Worm (Caenorhabditis elegans): ENCODE results near the gene sucg-1.

sucg-1 gene

DNA sequence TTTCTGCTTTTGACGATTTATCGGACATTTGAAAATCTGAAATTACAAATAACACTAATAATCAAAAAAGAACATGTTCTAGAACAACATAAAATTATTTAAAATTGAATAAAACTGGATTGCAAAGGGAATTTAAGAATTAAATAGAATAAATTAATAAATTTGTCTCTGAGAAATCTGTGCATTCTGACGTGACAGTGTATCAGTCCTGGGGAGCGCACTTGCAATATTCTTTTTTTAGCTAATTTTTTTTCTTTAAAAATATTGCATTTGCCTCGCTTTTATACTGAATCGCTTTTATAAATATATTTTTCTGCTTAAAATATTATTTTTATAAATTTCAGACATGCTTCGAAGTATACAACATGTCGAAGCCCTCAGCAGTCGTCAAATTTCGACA, 19.0 kb upstream of the sucg-1 start, which contains the start of the genes mrpl-1, emc-6 and mrps-24 (continued):
- TF ChIP-seq fos-1 (tag; optimal IDR thresholded peaks at IDR 0.05), result peak; percentile 51
- no peak for TF ChIP-seq nhr-21 (tag; optimal IDR thresholded peaks at IDR 0.05)
- TF ChIP-seq skn-1 (tag; optimal IDR thresholded peaks at IDR 0.05), result peak; percentile 56
- TF ChIP-seq nhr-11 (tag; optimal IDR thresholded peaks at IDR 0.05), result no peak
- peak; percentile 45 for TF ChIP-seq snpc-4 (tag; optimal IDR thresholded peaks at IDR 0.05)
- TF ChIP-seq lsy-2 (tag; optimal IDR thresholded peaks at IDR 0.05), result peak; percentile 48 to 83
- no peak for TF ChIP-seq peb-1 (tag; optimal IDR thresholded peaks at IDR 0.05)
- TF ChIP-seq gmeb-1 (tag; optimal IDR thresholded peaks at IDR 0.05), result peak; percentile 63
- no peak for TF ChIP-seq ceh-16 (tag; optimal IDR thresholded peaks at IDR 0.05)
- no peak for TF ChIP-seq zag-1 (tag; optimal IDR thresholded peaks at IDR 0.05)
- TF ChIP-seq aly-2 (tag; optimal IDR thresholded peaks at IDR 0.05), result no peak
- TF ChIP-seq nhr-129 (tag; optimal IDR thresholded peaks at IDR 0.05), result peak; percentile 13
- peak; percentile 50 for TF ChIP-seq nhr-25 (tag; optimal IDR thresholded peaks at IDR 0.05)

DNA sequence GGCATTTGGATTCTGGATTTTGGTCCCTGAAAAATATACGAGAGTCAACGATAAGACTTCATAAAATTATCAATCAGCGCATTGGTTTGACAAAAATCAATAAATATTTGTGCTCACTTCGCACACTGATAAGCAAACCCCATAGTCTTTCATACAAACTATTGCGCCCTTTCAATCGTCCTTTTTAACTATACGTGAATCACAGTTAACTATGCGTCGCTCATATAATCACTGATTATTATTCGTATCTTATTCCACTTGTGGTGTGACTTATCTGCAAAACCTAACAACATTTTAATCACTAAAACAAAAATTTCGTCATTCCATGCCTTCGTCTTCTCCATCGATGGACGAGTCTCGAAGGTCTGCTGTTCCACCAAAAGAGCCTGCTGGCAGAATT, 17.9 kb upstream of the sucg-1 start, which contains the start of gene nhr-8:
TSS of gene nhr-8 (plus strand) at position 160 of the 400 bp plus-strand sequence.
- TF ChIP-seq nhr-129 (tag; optimal IDR thresholded peaks at IDR 0.05) (peak; percentile 12), ceh-82 (tag; optimal IDR thresholded peaks at IDR 0.05) (no peak), crh-2 (tag; optimal IDR thresholded peaks at IDR 0.05) (peak; percentile 49), sma-9 (GFP tag; optimal IDR thresholded peaks at IDR 0.05) (peak; percentile 62), sma-9 (tag; optimal IDR thresholded peaks at IDR 0.05) (no peak), alr-1 (tag; optimal IDR thresholded peaks at IDR 0.05) (no peak), mab-5 (tag; optimal IDR thresholded peaks at IDR 0.05) (no peak), dmd-4 (tag; optimal IDR thresholded peaks at IDR 0.05) (no peak), fos-1 (tag; optimal IDR thresholded peaks at IDR 0.05) (peak; percentile 99), mdl-1 (tag; optimal IDR thresholded peaks at IDR 0.05) (no peak)

DNA sequence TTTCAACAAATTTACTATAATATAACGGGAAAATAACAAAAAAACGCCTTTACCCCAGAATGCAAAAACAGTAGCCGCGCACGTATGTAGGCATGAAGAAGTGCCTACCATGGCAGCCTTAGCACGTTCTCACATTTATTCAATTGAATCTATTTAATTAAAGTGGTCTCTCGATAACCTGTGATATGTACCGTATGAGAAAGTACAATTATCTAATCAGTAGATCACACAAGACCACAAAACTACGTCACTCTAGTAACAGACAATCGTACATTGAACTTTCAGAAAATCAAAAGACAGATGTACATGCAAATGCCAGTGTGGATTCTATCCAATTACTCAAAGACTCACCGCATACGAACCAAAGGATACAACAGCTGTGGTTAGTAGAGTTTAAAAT, 16.5 kb upstream of the sucg-1 start:
- TF ChIP-seq ztf-4 (tag; optimal IDR thresholded peaks at IDR 0.05) (no peak), sem-4 (tag; optimal IDR thresholded peaks at IDR 0.05) (no peak), sma-3 (GFP tag; optimal IDR thresholded peaks at IDR 0.05) (no peak), nhr-25 (tag; optimal IDR thresholded peaks at IDR 0.05) (no peak), mdl-1 (tag; optimal IDR thresholded peaks at IDR 0.05) (no peak), egl-27 (tag; optimal IDR thresholded peaks at IDR 0.05) (no peak), unc-39 (tag; optimal IDR thresholded peaks at IDR 0.05) (no peak), lsy-2 (tag; optimal IDR thresholded peaks at IDR 0.05) (no peak), ZK546.5 (tag; optimal IDR thresholded peaks at IDR 0.05) (no peak), lin-13 (GFP tag; optimal IDR thresholded peaks at IDR 0.05) (no peak), peb-1 (tag; optimal IDR thresholded peaks at IDR 0.05) (no peak), unc-62 (GFP tag; optimal IDR thresholded peaks at IDR 0.05) (no peak), aly-2 (tag; optimal IDR thresholded peaks at IDR 0.05) (no peak), ceh-16 (tag; optimal IDR thresholded peaks at IDR 0.05) (no peak), lin-11 (tag; optimal IDR thresholded peaks at IDR 0.05) (no peak), mab-5 (tag; optimal IDR thresholded peaks at IDR 0.05) (no peak)

DNA sequence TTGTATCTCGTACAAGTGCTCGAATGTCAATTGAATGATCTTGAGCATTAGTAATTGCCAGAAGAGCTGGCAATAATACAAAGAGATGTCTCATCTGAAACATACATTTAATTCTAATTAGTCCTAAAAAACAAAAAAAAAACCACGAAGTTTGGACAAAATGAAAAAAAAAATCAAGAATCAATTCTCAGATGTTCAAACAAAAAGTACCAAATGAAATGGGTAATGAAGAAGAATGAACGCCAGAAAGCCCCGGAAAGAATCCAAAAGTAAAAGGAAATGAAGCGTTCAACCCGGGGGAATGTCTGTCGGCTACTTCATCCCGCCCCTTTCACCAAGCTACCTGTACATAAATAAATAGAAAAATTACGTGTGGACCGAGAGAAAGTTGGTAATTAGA, 10.8 kb upstream of the sucg-1 start, which contains the start of gene F33D4.6:
TSS of gene F33D4.6 (minus strand) at position 101 of the 400 bp plus-strand sequence.
- TF ChIP-seq lin-11 (tag; optimal IDR thresholded peaks at IDR 0.05) (no peak), nhr-11 (tag; optimal IDR thresholded peaks at IDR 0.05) (no peak), elt-1 (tag; optimal IDR thresholded peaks at IDR 0.05) (no peak), R02D3.7 (tag; optimal IDR thresholded peaks at IDR 0.05) (no peak), unc-39 (tag; optimal IDR thresholded peaks at IDR 0.05) (no peak), ZK546.5 (tag; optimal IDR thresholded peaks at IDR 0.05) (no peak), crh-2 (tag; optimal IDR thresholded peaks at IDR 0.05) (no peak), sem-4 (tag; optimal IDR thresholded peaks at IDR 0.05) (no peak), sma-9 (GFP tag; optimal IDR thresholded peaks at IDR 0.05) (no peak), sma-9 (tag; optimal IDR thresholded peaks at IDR 0.05) (no peak), lin-13 (GFP tag; optimal IDR thresholded peaks at IDR 0.05) (no peak), fos-1 (tag; optimal IDR thresholded peaks at IDR 0.05) (no peak)

- TF ChIP-seq unc-55 (GFP tag; optimal IDR thresholded peaks at IDR 0.05) (no peak), crh-2 (tag; optimal IDR thresholded peaks at IDR 0.05) (no peak), Y55F3AM.14 (GFP tag; optimal IDR thresholded peaks at IDR 0.05) (no peak), lin-39 (tag; optimal IDR thresholded peaks at IDR 0.05) (no peak), sma-3 (GFP tag; optimal IDR thresholded peaks at IDR 0.05) (no peak), ceh-82 (tag; optimal IDR thresholded peaks at IDR 0.05) (no peak)
These were observed 5.9 kb upstream of the sucg-1 start, which contains the start of gene C50F7.6 for ce11 chrIV:7722806-7723205. Gene C50F7.6 (minus strand): TSS chrIV:7723199.

All from whole organism, L2 larva.